Worm (Caenorhabditis elegans) whole organism, L4 larva: ENCODE measurements around the gene F57C7.4.

Experiments used
- F10B5.3 ChIP-seq: sonication (generic microtip); optimal IDR thresholded peaks from 2 replicates; lab custom pipeline; 2016; ENCODE audit warnings: mild to moderate bottlenecking, missing genetic modification characterization, missing compliant biosample characterization
- ZK337.2 ChIP-seq: fragments of 200-800 bp; sonication (Bioruptor generic); IDR thresholded peaks from 2 replicates; pipeline ENCODE4 v1.3.6; 2022; ENCODE audit warnings: missing genetic modification reagents, missing genetic modification characterization, missing compliant biosample characterization
- aly-2 ChIP-seq: sonication (generic microtip); optimal IDR thresholded peaks from 2 replicates; lab custom pipeline; 2018; ENCODE audit warnings: missing biosample characterization, missing genetic modification characterization
- duxl-1 ChIP-seq: sonication (generic microtip); optimal IDR thresholded peaks from 2 replicates; lab custom pipeline; 2016; ENCODE audit warnings: mild to moderate bottlenecking, missing genetic modification characterization, moderate library complexity, missing compliant biosample characterization; ENCODE audit not compliant: poor library complexity
- fos-1 ChIP-seq: fragments of 150-350 bp; optimal IDR thresholded peaks from 2 replicates; lab custom pipeline; 2014; ENCODE audit warnings: missing biosample characterization, missing genetic modification characterization
- mes-2 ChIP-seq: sonication (generic microtip); optimal IDR thresholded peaks from 2 replicates; lab custom pipeline; 2016; ENCODE audit warnings: missing genotype, mild to moderate bottlenecking, missing genetic modification characterization, missing compliant biosample characterization; ENCODE audit not compliant: poor library complexity, severe bottlenecking
- nhr-28 ChIP-seq: fragments of 150-350 bp; optimal IDR thresholded peaks from 2 replicates; lab custom pipeline; 2014; ENCODE audit warnings: missing biosample characterization, missing genetic modification characterization
- unc-39 ChIP-seq: sonication (generic microtip); optimal IDR thresholded peaks from 2 replicates; lab custom pipeline; 2017; ENCODE audit warnings: missing biosample characterization, missing genetic modification characterization

DNA sequence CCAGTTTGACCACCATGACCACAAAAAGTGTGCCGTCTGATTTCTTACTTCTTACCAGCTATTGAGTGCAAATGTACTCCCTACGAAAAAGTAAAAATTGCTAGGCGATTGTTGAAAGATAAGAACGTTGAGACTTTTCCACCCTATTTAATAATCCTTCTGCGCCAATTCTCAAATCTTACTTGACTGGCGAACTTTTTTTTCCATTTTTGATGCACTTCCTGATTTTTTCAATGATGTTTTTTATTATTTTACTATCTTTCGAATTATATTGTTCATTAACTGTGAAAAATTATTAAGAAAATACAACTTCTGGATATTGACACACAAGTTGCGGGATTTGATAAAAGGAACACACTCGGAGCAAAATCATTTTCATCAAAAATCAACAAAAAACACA, 46.2 kb upstream of the F57C7.4 start, which contains the start of gene daf-12:
- TF ChIP-seq F10B5.3 (tag; lab: Kevin White, UChicago) (no peak), ZK337.2 (GFP tag; lab: Robert Waterston, UW) (no peak), duxl-1 (tag; lab: Kevin White, UChicago) (no peak), unc-39 (tag; lab: Kevin White, UChicago) (no peak), fos-1 (tag; lab: Kevin White, UChicago) (no peak), mes-2 (no peak), nhr-28 (tag; lab: Kevin White, UChicago) (no peak), aly-2 (tag; lab: Kevin White, UChicago) (no peak)
